Worm (Caenorhabditis elegans) whole organism, late embryonic: ENCODE results near the gene B0218.7.

Experiments used
- ama-1 ChIP-seq: fragments of 150-350 bp; optimal IDR thresholded peaks from 2 replicates; lab custom pipeline; 2014
- fkh-10 ChIP-seq: fragments of 150-350 bp; optimal IDR thresholded peaks from 2 replicates; lab custom pipeline; 2014; ENCODE audit warnings: missing biosample characterization, missing genetic modification reagents, missing genetic modification characterization
- lin-11 ChIP-seq: fragments of 200-800 bp; sonication (Bioruptor generic); optimal IDR thresholded peaks from 2 replicates; lab custom pipeline; 2018; ENCODE audit warnings: mild to moderate bottlenecking, missing genetic modification characterization, missing compliant biosample characterization
- pha-4 ChIP-seq: fragments of 150-350 bp; optimal IDR thresholded peaks from 2 replicates; lab custom pipeline; 2018; ENCODE audit warnings: missing biosample characterization, missing genetic modification reagents, missing genetic modification characterization
- pqm-1 ChIP-seq: sonication (generic microtip); optimal IDR thresholded peaks from 2 replicates; lab custom pipeline; 2016; ENCODE audit warnings: missing genetic modification characterization, missing compliant biosample characterization

DNA sequence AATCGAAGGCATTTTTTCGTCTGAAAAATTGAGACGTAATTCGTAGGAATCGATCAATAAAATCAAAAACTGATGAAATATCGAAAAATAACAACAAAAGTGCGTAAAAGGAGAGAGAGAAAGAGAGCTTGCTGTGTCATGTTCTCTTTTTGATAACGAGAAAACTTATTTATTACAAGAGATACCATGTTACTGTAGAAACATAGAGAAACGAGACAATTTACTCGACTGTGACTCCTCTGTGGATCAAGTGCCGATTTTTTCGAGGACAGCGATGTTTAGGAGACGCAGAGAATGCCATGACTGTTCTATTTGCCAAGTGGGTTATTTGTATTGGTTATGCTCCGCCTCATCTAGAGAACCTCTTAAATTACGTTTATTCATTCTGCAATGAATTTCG, 32.3 kb downstream of the B0218.7 start, which contains the start of gene sph-1:
- no peak for TF ChIP-seq pqm-1 (tag; lab: Kevin White, UChicago)
- TF ChIP-seq fkh-10 = no peak
- no peak for TF ChIP-seq ama-1
- TF ChIP-seq pha-4 (tag; lab: Kevin White, UChicago) = no peak
- TF ChIP-seq lin-11 (tag; lab: Kevin White, UChicago) = no peak
